Fruit fly (Drosophila melanogaster): ENCODE results near the gene CG1239.

CG1239 gene

DNA sequence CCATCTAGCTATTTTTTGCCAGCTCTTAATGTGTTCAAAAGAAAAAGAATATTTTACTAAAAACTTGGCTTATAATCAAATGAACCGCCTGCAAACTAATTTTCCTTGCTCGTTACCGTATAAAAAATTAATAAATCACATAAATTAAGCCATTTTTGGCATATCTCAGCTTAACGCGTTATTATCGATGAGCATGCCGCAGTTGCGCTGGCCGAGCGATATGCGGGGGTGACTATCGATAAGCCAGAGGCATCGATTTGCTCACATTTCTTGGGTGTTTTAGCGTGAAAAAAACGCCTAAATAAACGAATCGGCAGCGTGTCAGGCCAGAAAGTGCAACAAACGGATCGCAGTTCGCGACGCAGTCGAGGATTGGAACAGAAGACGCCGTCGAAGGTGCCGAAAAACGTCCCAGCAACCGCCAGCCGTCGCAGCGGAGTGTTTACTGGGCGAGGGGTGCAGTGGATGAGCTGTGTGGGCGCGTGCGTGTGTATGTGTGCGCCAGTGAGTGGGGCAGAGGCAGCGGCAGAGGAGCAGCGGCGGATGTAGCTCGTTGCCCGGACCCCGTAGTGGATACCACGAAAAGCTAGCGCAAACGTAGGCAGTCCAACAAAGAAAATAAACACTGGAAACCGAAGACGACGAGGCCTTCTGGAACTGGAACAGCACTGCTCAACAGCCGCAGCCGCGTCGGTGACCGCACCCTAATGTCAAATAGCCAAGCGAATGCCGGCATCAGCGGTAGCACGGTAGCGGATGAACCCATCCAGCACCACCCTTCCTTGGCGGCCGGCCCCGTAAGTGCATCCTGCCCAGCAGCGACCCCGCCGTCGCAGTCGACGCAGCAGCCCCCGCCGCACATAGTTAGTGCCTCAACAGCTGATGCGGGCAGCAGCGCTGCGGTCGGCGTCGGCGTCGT, 9.2 kb downstream of the CG1239 start, which contains the start of the genes Sym and Madm (continued):
- TF ChIP-seq CG7368 (GFP tag; optimal IDR thresholded peaks at IDR 0.05) (no peak), Met (GFP tag; optimal IDR thresholded peaks at IDR 0.05) (no peak), fd85E (GFP tag; optimal IDR thresholded peaks at IDR 0.05) (no peak), topi (GFP tag; optimal IDR thresholded peaks at IDR 0.05) (peak; percentile 39), CG6276 (GFP tag; optimal IDR thresholded peaks at IDR 0.05) (no peak), CG11902 (GFP tag; optimal IDR thresholded peaks at IDR 0.05) (no peak), achi (GFP tag; optimal IDR thresholded peaks at IDR 0.05) (no peak), spab (GFP tag; optimal IDR thresholded peaks at IDR 0.05) (no peak), CG15336 (GFP tag; IDR thresholded peaks at IDR 0.05) (no peak), CG34406 (GFP tag; optimal IDR thresholded peaks at IDR 0.05) (no peak), CG6808 (GFP tag; optimal IDR thresholded peaks at IDR 0.05) (no peak), dac (GFP tag; optimal IDR thresholded peaks at IDR 0.05) (no peak), Hr38 (GFP tag; optimal IDR thresholded peaks at IDR 0.05) (no peak), CG6792 (GFP tag; optimal IDR thresholded peaks at IDR 0.05) (no peak), CG6163 (GFP tag; IDR thresholded peaks at IDR 0.05) (no peak), Eip78C (GFP tag) (peak; percentile 76), Ets96B (tag; optimal IDR thresholded peaks at IDR 0.05) (peak; percentile 10), esn (GFP tag; optimal IDR thresholded peaks at IDR 0.05) (peak; percentile 49)

DNA sequence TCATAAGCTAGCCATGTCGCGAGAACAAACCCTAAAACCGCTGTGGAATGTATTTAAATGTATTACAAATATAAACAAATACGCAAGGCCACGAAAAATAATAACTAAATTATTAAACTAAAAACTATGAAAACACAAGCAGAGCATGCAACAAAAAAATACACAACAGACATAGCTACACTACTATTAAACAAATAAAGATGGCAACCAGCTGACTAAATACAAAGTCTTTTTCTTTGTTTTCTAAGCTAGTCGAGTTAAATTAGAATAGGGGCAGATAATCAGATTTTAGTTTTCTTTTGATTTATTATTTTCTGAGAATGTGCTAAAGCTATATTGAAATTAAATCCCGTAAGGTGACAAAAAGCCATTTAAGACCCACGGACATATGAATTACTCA, 13.3 kb downstream of the CG1239 start:
- TF ChIP-seq net (GFP tag; optimal IDR thresholded peaks at IDR 0.05): no peak
- TF ChIP-seq fkh (GFP tag; optimal IDR thresholded peaks at IDR 0.05): peak; percentile 64

DNA sequence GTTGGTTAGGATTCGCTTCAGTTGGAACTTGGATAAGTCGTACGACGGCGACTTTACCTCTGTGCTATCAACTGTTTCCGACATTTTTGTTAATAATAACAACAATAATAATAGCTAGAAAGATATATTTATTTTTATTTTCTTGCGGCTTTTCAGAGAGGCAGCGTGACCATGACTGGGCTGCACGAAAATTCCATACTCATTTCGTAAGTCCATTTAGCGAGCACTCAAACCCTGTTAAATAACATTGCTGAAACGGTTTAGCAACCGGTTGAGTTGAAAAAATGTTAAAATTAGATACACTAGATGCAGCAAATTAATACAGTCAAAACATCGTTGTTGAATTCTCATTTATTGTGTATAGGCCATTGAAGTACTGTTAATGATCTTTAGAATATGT, 21.3 kb downstream of the CG1239 start, which contains the start of gene Dcps:
Gene Dcps, minus strand, starts transcription at position 181 of the 400 bp plus-strand sequence.
- TF ChIP-seq Eip78C (GFP tag) (no peak), dac (GFP tag; optimal IDR thresholded peaks at IDR 0.05) (no peak), CG32006 (GFP tag; optimal IDR thresholded peaks at IDR 0.05) (no peak), CG3919 (GFP tag; optimal IDR thresholded peaks at IDR 0.05) (no peak), vri (GFP tag; optimal IDR thresholded peaks at IDR 0.05) (no peak), Smox (GFP tag; optimal IDR thresholded peaks at IDR 0.05) (no peak), Sox14 (GFP tag; optimal IDR thresholded peaks at IDR 0.05) (no peak), Hr4 (GFP tag; optimal IDR thresholded peaks at IDR 0.05) (no peak), CG1621 (tag; optimal IDR thresholded peaks at IDR 0.05) (no peak), CG6854 (GFP tag; optimal IDR thresholded peaks at IDR 0.05) (no peak), CG4318 (GFP tag; optimal IDR thresholded peaks at IDR 0.05) (no peak), svp (GFP tag) (no peak), dsx (GFP tag; optimal IDR thresholded peaks at IDR 0.05; ENCODE audit: poor library complexity, severe bottlenecking) (no peak)

- peak; percentile 23 for TF ChIP-seq cyc (GFP tag; optimal IDR thresholded peaks at IDR 0.05)
- peak; percentile 34 for TF ChIP-seq lz (GFP tag; optimal IDR thresholded peaks at IDR 0.05)
- TF ChIP-seq Sox14 (GFP tag; optimal IDR thresholded peaks at IDR 0.05): peak; percentile 45
- no peak for TF ChIP-seq dsx (GFP tag; optimal IDR thresholded peaks at IDR 0.05; ENCODE audit: poor library complexity, severe bottlenecking)
- TF ChIP-seq esn (GFP tag; optimal IDR thresholded peaks at IDR 0.05): peak; percentile 56
- TF ChIP-seq CG31627 (GFP tag; optimal IDR thresholded peaks at IDR 0.05): peak; percentile 32
Observed at dm6 chr3R:5758624-5759209, 25.4 kb downstream of the CG1239 start, which contains the start of gene Sec8. Sec8 (minus strand) TSS chr3R:5758997.
